Fruit fly (Drosophila melanogaster): ENCODE measurements around the gene sgl.

The sgl gene

DNA sequence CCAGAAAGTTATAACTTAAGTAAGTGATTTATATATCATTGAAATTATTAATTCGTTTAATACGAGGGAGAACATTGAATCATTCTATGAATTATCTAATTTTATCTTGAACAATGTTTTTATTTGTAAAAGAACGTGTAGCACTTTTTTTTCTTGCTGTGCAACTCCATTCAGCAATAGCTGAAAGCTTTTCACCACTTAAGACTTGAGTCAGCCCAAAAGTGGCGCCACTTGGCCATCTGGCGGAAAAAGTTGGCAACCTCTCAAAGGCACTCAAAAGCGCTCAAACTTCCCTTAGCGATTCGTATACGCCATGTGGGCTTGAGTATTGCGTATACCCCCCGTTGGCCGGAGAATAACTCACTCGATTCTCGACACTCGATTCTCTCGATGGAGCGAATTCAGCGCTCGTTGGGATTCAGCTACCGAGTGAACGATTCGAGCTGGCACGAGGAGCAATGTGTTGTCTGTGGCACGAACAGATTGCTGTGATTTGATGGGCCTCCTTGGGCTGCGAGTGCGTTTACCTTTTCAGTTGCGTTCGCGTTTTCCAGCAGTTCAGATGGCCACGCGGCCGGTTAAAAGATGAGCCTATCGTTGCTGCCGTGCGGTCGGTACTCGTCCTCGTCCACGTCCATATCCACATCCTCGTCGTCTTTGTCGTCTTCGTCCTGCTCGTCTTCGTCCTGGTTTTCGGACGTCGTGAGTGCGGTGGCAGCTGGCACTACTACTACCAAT, 49.2 kb upstream of the sgl start (continued):
- TF ChIP-seq nmo (GFP tag; optimal IDR thresholded peaks at IDR 0.05): peak; percentile 2
- TF ChIP-seq Usf (GFP tag; optimal IDR thresholded peaks at IDR 0.05): no peak
- TF ChIP-seq CG11504 (tag; optimal IDR thresholded peaks at IDR 0.05): peak; percentile 18
- TF ChIP-seq CG2889 (GFP tag; IDR thresholded peaks at IDR 0.05): no peak
- no peak for TF ChIP-seq dan (GFP tag; IDR thresholded peaks at IDR 0.05)
- peak; percentile 62 for TF ChIP-seq row (GFP tag; IDR thresholded peaks at IDR 0.05)
- TF ChIP-seq bab2 (GFP tag; optimal IDR thresholded peaks at IDR 0.05): no peak
- TF ChIP-seq CG10209 (GFP tag; optimal IDR thresholded peaks at IDR 0.05): peak; percentile 24
- no peak for TF ChIP-seq pho (GFP tag; optimal IDR thresholded peaks at IDR 0.05)
- peak; percentile 42 for TF ChIP-seq gem (tag; optimal IDR thresholded peaks at IDR 0.05)
- TF ChIP-seq slbo (GFP tag; IDR thresholded peaks at IDR 0.05): peak; percentile 75
- no peak for TF ChIP-seq CG10274 (GFP tag; optimal IDR thresholded peaks at IDR 0.05)
- no peak for TF ChIP-seq chn (GFP tag; optimal IDR thresholded peaks at IDR 0.05)
- TF ChIP-seq CG9797 (GFP tag; optimal IDR thresholded peaks at IDR 0.05): no peak
- TF ChIP-seq CG4424 (GFP tag; optimal IDR thresholded peaks at IDR 0.05): no peak
- no peak for TF ChIP-seq nau (GFP tag; optimal IDR thresholded peaks at IDR 0.05)
- TF ChIP-seq ac (GFP tag; optimal IDR thresholded peaks at IDR 0.05): no peak
- no peak for TF ChIP-seq so (GFP tag; IDR thresholded peaks at IDR 0.05)
- peak; percentile 25 for TF ChIP-seq dmrt99B (tag; optimal IDR thresholded peaks at IDR 0.05)
- TF ChIP-seq CG10565 (GFP tag; optimal IDR thresholded peaks at IDR 0.05): no peak
- no peak for TF ChIP-seq CG1529 (GFP tag; optimal IDR thresholded peaks at IDR 0.05)
- no peak for TF ChIP-seq Chrac-16 (GFP tag; optimal IDR thresholded peaks at IDR 0.05)
- no peak for TF ChIP-seq pros (GFP tag; optimal IDR thresholded peaks at IDR 0.05)
- no peak for TF ChIP-seq ham (GFP tag; IDR thresholded peaks at IDR 0.05)
- TF ChIP-seq salm (tag; optimal IDR thresholded peaks at IDR 0.05): no peak
- TF ChIP-seq CG8089 (GFP tag; optimal IDR thresholded peaks at IDR 0.05): no peak
- no peak for TF ChIP-seq CG1647 (GFP tag; optimal IDR thresholded peaks at IDR 0.05)

DNA sequence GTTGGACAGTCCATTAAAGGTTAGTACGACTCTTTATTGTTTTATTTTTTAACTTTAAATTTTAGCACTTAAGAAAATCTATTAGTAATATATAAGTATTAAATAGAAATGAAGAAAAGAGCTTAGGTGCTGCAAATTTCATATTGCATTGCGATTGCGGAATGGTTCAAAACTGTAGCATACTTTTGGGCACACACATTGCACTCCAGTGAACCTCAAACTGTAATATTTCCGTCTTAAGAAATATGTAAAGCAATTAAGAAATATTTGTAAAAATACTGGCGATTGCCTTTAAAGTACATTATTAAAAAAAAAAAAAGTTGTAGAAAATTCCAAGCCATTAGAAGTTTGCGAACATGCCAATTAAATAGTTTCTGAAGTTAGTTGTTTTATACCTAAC, 47.7 kb upstream of the sgl start:
- TF ChIP-seq stwl (tag; optimal IDR thresholded peaks at IDR 0.05) (peak; percentile 13), CG6654 (GFP tag; optimal IDR thresholded peaks at IDR 0.05) (peak; percentile 97), C15 (GFP tag; IDR thresholded peaks at IDR 0.05) (no peak), HLH4C (GFP tag; IDR thresholded peaks at IDR 0.05; ENCODE audit: partially characterized antibody) (no peak)

DNA sequence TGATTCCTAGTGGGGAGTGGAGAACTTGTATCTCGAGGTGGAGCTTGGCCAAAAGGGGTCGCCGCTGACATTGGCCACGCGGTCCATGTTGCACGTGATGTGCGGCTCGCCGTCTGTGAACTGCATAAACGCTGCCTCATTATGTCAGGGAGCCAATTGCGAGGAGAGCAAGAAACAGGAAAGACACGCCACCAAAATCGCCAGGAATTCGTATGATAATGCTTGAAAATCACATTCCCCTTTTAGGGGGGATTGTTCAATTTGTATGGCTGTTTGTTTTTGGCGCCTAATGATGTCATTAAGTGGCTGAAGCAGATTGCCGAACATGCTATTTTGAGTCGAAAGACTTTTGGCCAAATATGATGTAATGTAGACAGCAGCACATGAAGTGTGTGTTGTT, 45.3 kb upstream of the sgl start:
- TF ChIP-seq Blimp-1 (GFP tag; optimal IDR thresholded peaks at IDR 0.05) (no peak), grau (tag; optimal IDR thresholded peaks at IDR 0.05) (no peak), CG7357 (GFP tag; IDR thresholded peaks at IDR 0.05) (no peak), CG16863 (GFP tag; optimal IDR thresholded peaks at IDR 0.05) (no peak), Atf3 (GFP tag; optimal IDR thresholded peaks at IDR 0.05) (no peak), cad (GFP tag; optimal IDR thresholded peaks at IDR 0.05) (no peak), crol (GFP tag; IDR thresholded peaks at IDR 0.05) (0 out of 2 replicates have a peak, but pooled peaks have one; percentile 6), CG3407 (GFP tag; optimal IDR thresholded peaks at IDR 0.05) (no peak), CG12104 (GFP tag; optimal IDR thresholded peaks at IDR 0.05) (no peak), Hr39 (optimal IDR thresholded peaks at IDR 0.05) (no peak), CG17361 (GFP tag; IDR thresholded peaks at IDR 0.05) (no peak), chinmo (GFP tag; IDR thresholded peaks at IDR 0.05; ENCODE audit: partially characterized antibody) (0 out of 4 replicates have a peak, but pooled peaks have one; percentile 26), hth (optimal IDR thresholded peaks at IDR 0.05) (no peak), slbo (GFP tag; IDR thresholded peaks at IDR 0.05) (no peak), cwo (GFP tag; optimal IDR thresholded peaks at IDR 0.05) (peak; percentile 45), B-H2 (GFP tag; optimal IDR thresholded peaks at IDR 0.05) (no peak), CG6813 (GFP tag; optimal IDR thresholded peaks at IDR 0.05) (no peak), Pdp1 (GFP tag; optimal IDR thresholded peaks at IDR 0.05) (peak in 1 of 2 experiments; percentile 19), Med (GFP tag) (peak; percentile 15), Antp (GFP tag; optimal IDR thresholded peaks at IDR 0.05) (no peak)

Measured in whole organism, embryonic.